Worm (Caenorhabditis elegans): ENCODE measurements around the gene slc-36.5.
A peak's percentile ranks its signal among the peaks of the same experiment; 100 is the strongest.

Gene slc-36.5

DNA sequence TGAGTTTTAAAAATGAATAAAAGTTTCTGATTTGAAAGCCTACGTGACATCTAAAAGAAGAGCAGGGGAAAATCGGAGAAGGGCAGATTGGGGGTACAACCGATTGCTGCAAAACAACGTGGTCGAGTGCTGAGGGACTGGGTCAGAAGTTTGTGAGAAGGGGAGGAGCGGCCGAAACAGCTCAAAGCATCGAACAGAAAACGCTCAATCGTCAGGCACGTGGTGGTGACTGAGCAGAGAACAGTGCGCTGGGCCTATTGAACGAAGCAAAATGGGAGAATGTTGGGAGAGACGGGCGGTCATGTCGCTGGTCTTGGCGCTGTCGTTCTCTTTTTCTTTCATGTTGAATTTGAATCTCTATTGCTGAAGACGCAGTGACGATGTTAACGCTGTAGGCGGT, 14.3 kb upstream of the slc-36.5 start (continued):
- TF ChIP-seq nhr-11 (tag; optimal IDR thresholded peaks at IDR 0.05) (no peak), nhr-23 (tag; optimal IDR thresholded peaks at IDR 0.05) (peak; percentile 51), egl-5 (tag; optimal IDR thresholded peaks at IDR 0.05) (no peak), skn-1 (tag; optimal IDR thresholded peaks at IDR 0.05) (no peak), ceh-28 (tag; optimal IDR thresholded peaks at IDR 0.05) (no peak), ztf-11 (tag; optimal IDR thresholded peaks at IDR 0.05) (no peak), hmg-11 (tag; optimal IDR thresholded peaks at IDR 0.05) (peak; percentile 35), nfya-1 (tag; optimal IDR thresholded peaks at IDR 0.05; ENCODE audit: insufficient read depth) (peak; percentile 66), nhr-12 (tag; optimal IDR thresholded peaks at IDR 0.05) (no peak), fos-1 (tag; optimal IDR thresholded peaks at IDR 0.05) (no peak), elt-1 (tag; optimal IDR thresholded peaks at IDR 0.05) (no peak), pqm-1 (tag; optimal IDR thresholded peaks at IDR 0.05) (peak; percentile 72), snpc-4 (tag; optimal IDR thresholded peaks at IDR 0.05) (peak; percentile 33), elt-3 (tag; optimal IDR thresholded peaks at IDR 0.05) (peak in 1 of 3 experiments; percentile 33), nhr-28 (tag; optimal IDR thresholded peaks at IDR 0.05) (no peak), elt-2 (tag; optimal IDR thresholded peaks at IDR 0.05) (peak; percentile 67), ceh-16 (tag; optimal IDR thresholded peaks at IDR 0.05) (no peak), daf-12 (tag; optimal IDR thresholded peaks at IDR 0.05) (no peak), fkh-2 (tag; optimal IDR thresholded peaks at IDR 0.05) (no peak), aly-2 (tag; optimal IDR thresholded peaks at IDR 0.05) (no peak), mml-1 (tag; optimal IDR thresholded peaks at IDR 0.05) (no peak), nhr-77 (tag; optimal IDR thresholded peaks at IDR 0.05) (no peak), nhr-25 (tag; optimal IDR thresholded peaks at IDR 0.05) (no peak), ceh-82 (tag; optimal IDR thresholded peaks at IDR 0.05) (no peak), jun-1 (tag; optimal IDR thresholded peaks at IDR 0.05) (peak; percentile 52)

DNA sequence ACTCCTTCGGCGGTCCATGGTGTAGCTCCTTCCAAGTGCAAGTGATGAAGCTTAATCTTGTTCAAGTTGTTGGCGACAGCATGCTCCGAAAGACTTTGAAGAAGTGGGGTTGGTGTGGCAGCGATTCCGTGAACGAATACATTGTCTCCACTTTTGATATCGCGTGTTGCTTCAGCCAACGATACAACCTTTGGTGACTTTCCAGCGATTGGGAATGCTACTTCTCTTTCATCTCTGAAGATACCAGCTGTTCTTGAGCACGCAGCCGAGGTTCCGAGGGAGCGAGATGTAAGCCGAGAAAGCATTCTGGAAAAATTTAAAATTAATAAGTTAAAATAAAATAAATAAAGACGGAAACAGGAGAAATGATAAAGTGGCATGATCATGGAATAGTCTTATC, 13.2 kb upstream of the slc-36.5 start, which contains the start of gene acer-1:
Gene acer-1 (minus strand): TSS at position 306 of the 400 bp plus-strand sequence.
- TF ChIP-seq eor-1 (tag; optimal IDR thresholded peaks at IDR 0.05) (no peak), elt-3 (tag; optimal IDR thresholded peaks at IDR 0.05) (no peak), nhr-77 (tag; optimal IDR thresholded peaks at IDR 0.05) (no peak), ceh-82 (tag; optimal IDR thresholded peaks at IDR 0.05) (no peak), nhr-23 (tag; optimal IDR thresholded peaks at IDR 0.05) (no peak), nhr-25 (tag; optimal IDR thresholded peaks at IDR 0.05) (no peak), mdl-1 (tag; optimal IDR thresholded peaks at IDR 0.05) (no peak), pha-4 (tag; optimal IDR thresholded peaks at IDR 0.05) (peak; percentile 37), lin-15B (tag; optimal IDR thresholded peaks at IDR 0.05) (no peak), snpc-4 (tag; optimal IDR thresholded peaks at IDR 0.05) (no peak), zag-1 (tag; optimal IDR thresholded peaks at IDR 0.05) (no peak), elt-1 (tag; optimal IDR thresholded peaks at IDR 0.05) (no peak), lsy-12 (tag; optimal IDR thresholded peaks at IDR 0.05) (no peak), unc-39 (tag; optimal IDR thresholded peaks at IDR 0.05) (no peak), lin-39 (tag; optimal IDR thresholded peaks at IDR 0.05) (peak; percentile 13), elt-2 (tag; optimal IDR thresholded peaks at IDR 0.05) (peak; percentile 3), nhr-237 (tag; optimal IDR thresholded peaks at IDR 0.05) (no peak), nfya-1 (tag; optimal IDR thresholded peaks at IDR 0.05; ENCODE audit: insufficient read depth) (peak; percentile 9), skn-1 (tag; optimal IDR thresholded peaks at IDR 0.05) (no peak), fos-1 (tag; optimal IDR thresholded peaks at IDR 0.05) (no peak), ztf-11 (tag; optimal IDR thresholded peaks at IDR 0.05) (no peak), nhr-28 (tag; optimal IDR thresholded peaks at IDR 0.05) (no peak), nhr-11 (tag; optimal IDR thresholded peaks at IDR 0.05) (no peak), fkh-10 (GFP tag; optimal IDR thresholded peaks at IDR 0.05) (no peak), fkh-2 (tag; optimal IDR thresholded peaks at IDR 0.05) (no peak), sea-2 (GFP tag; optimal IDR thresholded peaks at IDR 0.05) (no peak), egl-5 (tag; optimal IDR thresholded peaks at IDR 0.05) (no peak), daf-12 (tag; optimal IDR thresholded peaks at IDR 0.05) (no peak), nhr-43 (tag; optimal IDR thresholded peaks at IDR 0.05; ENCODE audit: poor library complexity, severe bottlenecking) (no peak), ama-1 (optimal IDR thresholded peaks at IDR 0.05) (peak; percentile 93), ceh-28 (tag; optimal IDR thresholded peaks at IDR 0.05) (no peak)

DNA sequence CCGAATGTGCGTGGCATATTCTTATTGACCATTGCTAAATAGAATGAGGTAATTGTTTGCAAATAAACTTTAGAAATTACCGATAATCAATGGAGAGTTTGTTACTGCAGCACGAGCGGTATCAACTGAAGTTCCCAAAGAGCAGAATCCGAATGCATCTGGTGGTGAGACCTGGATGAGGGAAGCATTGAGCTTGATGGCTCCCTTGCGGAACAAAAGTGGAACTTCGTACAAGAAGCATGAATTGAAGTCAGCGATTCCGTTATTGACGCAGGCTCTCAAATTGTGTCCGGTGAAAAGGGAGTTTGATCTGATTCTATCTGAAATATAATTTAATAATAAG, 12.7 kb upstream of the slc-36.5 start:
- TF ChIP-seq fos-1 (tag; optimal IDR thresholded peaks at IDR 0.05) (peak; percentile 17), ama-1 (optimal IDR thresholded peaks at IDR 0.05) (peak; percentile 78), ZK546.5 (tag; optimal IDR thresholded peaks at IDR 0.05) (no peak)

Data from whole organism, L3 larva.